Worm (Caenorhabditis elegans): Measurements from ENCODE around the gene hex-3.

The hex-3 gene

DNA sequence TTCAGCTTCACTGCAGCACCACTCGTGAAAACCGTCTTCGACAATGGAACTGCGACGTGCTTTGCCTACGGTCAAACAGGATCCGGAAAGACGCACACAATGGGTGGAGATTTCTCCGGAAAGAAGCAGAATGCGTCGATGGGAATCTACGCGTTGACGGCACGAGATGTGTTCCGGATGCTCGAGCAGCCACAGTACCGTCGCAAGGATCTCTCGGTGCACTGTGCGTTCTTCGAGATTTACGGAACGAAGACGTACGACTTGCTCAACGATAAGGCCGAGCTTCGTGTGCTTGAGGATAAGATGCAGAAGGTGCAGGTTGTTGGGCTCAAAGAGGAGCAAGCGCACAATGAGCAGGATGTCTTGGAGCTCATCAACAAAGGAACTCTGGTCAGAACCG, 39.5 kb upstream of the hex-3 start:
- TF ChIP-seq zag-1 (tag; optimal IDR thresholded peaks at IDR 0.05) (no peak), unc-39 (tag; optimal IDR thresholded peaks at IDR 0.05) (no peak), ztf-4 (tag; optimal IDR thresholded peaks at IDR 0.05) (no peak), nhr-11 (tag; optimal IDR thresholded peaks at IDR 0.05) (no peak), tbx-2 (tag; optimal IDR thresholded peaks at IDR 0.05) (no peak), elt-1 (tag; optimal IDR thresholded peaks at IDR 0.05) (no peak), pqm-1 (tag; optimal IDR thresholded peaks at IDR 0.05) (no peak), mdl-1 (tag; optimal IDR thresholded peaks at IDR 0.05) (no peak), hmg-11 (tag; optimal IDR thresholded peaks at IDR 0.05) (no peak), pha-4 (tag; optimal IDR thresholded peaks at IDR 0.05) (no peak)

ce11 chrIII:10810483-10810836, 38.6 kb upstream of the hex-3 start:
- TF ChIP-seq elt-3 (tag; optimal IDR thresholded peaks at IDR 0.05) (no peak), aly-2 (tag; optimal IDR thresholded peaks at IDR 0.05) (no peak), nhr-237 (tag; optimal IDR thresholded peaks at IDR 0.05) (no peak), pqm-1 (tag; optimal IDR thresholded peaks at IDR 0.05) (no peak), fkh-2 (tag; optimal IDR thresholded peaks at IDR 0.05) (no peak), nhr-43 (tag; optimal IDR thresholded peaks at IDR 0.05; ENCODE audit: poor library complexity, severe bottlenecking) (no peak), pha-4 (tag; optimal IDR thresholded peaks at IDR 0.05) (no peak), jun-1 (tag; optimal IDR thresholded peaks at IDR 0.05) (no peak), ceh-82 (tag; optimal IDR thresholded peaks at IDR 0.05) (no peak)

DNA sequence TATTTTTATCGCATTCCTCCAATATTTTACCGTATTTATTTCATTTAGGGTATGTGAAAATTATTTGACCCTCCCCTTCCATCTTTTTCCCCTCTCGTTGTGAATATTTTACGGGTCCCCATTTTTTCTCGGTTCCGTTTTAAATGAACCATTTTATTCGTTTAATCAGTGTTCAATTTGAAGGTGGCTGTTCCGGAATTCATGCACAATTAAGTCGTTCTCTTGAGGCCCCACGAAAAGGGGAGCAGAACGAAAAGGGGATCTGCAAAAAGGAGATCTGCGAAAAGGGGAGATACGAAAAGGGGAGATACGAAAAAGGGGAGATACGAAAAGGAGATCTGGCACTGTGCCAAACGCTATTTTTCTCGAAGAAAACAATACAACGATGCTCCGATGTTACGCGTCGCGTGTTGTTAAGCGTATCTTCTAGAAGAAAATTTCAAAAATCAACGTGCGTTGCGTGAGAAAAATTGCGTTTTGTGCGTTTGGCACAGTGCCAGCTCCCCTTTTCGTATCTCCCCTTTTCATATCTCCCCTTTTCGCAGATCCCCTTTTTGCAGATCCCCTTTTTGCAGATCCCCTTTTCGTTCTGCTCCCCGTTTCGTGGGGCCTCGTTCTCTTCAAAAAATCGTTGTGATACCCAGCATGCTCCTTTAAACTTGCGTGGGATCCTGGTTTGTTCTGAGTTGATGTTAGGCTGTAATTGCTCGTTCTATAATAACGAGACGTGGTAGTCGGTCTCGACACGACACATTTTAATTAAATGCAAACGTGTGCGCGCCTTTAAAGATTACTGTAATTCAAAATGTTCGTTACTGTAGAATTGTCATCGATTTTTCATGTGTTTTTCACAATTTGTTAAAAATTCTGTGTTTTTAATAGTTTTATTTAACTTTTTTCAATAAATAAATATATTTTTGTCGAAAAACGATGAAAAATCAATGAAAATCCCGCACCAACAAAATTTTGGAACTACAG, 37.9 kb upstream of the hex-3 start:
- TF ChIP-seq snpc-4 (tag; optimal IDR thresholded peaks at IDR 0.05), result no peak
- TF ChIP-seq nhr-76 (tag; optimal IDR thresholded peaks at IDR 0.05), result no peak
- TF ChIP-seq elt-3 (tag; optimal IDR thresholded peaks at IDR 0.05), result no peak
- TF ChIP-seq jun-1 (tag; optimal IDR thresholded peaks at IDR 0.05), result no peak
- TF ChIP-seq skn-1 (tag; optimal IDR thresholded peaks at IDR 0.05), result no peak
- no peak for TF ChIP-seq nfya-1 (tag; optimal IDR thresholded peaks at IDR 0.05; ENCODE audit: insufficient read depth)
- no peak for TF ChIP-seq mml-1 (tag; optimal IDR thresholded peaks at IDR 0.05)
- no peak for TF ChIP-seq nhr-237 (tag; optimal IDR thresholded peaks at IDR 0.05)

DNA sequence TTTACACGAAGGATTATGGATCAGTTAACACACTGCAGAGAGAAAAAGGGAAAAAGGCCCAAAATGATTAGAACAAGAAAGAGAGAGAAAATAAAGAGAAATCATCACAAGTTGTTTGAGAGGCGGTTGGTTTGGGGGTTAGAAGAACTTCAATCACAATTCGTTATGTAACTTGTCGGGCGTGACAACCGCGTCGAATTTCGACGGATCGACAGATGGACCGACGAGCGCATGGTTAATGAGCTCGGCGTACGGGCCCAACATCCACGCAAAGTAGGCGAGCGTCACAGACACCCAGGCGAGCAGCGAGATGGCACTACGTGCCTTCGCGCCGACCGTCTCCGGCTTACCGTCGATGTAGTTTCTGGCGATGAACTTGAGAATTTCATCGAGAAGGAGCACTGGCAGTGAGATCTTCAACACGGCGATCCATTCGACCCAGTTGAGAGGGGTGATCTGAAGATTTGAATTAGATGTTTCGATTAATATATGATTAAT, 36.2 kb upstream of the hex-3 start:
- TF ChIP-seq ceh-9 (tag; optimal IDR thresholded peaks at IDR 0.05) (no peak), snpc-4 (tag; optimal IDR thresholded peaks at IDR 0.05) (no peak), unc-62 (GFP tag; optimal IDR thresholded peaks at IDR 0.05) (no peak), mml-1 (tag; optimal IDR thresholded peaks at IDR 0.05) (no peak), hmg-11 (tag; optimal IDR thresholded peaks at IDR 0.05) (no peak), fos-1 (tag; optimal IDR thresholded peaks at IDR 0.05) (no peak), fkh-2 (tag; optimal IDR thresholded peaks at IDR 0.05) (no peak), pqm-1 (tag; optimal IDR thresholded peaks at IDR 0.05) (no peak), nhr-12 (tag; optimal IDR thresholded peaks at IDR 0.05) (no peak), elt-2 (tag; optimal IDR thresholded peaks at IDR 0.05) (no peak), jun-1 (tag; optimal IDR thresholded peaks at IDR 0.05) (no peak), lin-39 (tag; optimal IDR thresholded peaks at IDR 0.05) (no peak), ceh-28 (tag; optimal IDR thresholded peaks at IDR 0.05) (no peak)

DNA sequence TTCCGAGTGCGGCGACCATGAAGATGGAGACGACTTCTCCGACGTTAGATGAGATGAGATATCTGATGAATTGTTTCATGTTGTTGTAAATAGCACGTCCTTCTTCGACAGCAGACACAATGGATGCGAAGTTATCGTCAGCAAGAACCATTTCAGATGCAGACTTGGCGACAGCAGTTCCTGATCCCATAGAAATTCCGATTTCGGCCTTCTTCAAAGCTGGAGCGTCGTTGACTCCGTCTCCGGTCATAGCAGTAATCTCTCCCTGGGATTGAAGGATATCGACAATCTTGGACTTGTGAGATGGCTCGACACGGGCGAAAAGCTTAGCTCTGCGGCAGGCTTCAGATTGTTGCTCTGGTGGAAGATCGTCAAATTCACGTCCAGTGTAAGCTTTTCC, 35.1 kb upstream of the hex-3 start:
- TF ChIP-seq sea-2 (GFP tag; optimal IDR thresholded peaks at IDR 0.05) (no peak), aly-2 (tag; optimal IDR thresholded peaks at IDR 0.05) (no peak), ztf-4 (tag; optimal IDR thresholded peaks at IDR 0.05) (no peak), nhr-28 (tag; optimal IDR thresholded peaks at IDR 0.05) (no peak), egl-27 (tag; optimal IDR thresholded peaks at IDR 0.05) (no peak), nhr-67 (tag; optimal IDR thresholded peaks at IDR 0.05) (no peak), nhr-11 (tag; optimal IDR thresholded peaks at IDR 0.05) (no peak), nhr-23 (tag; optimal IDR thresholded peaks at IDR 0.05) (no peak)

Measured in whole organism, L3 larva.